Worm (Caenorhabditis elegans) whole organism, young adult: ENCODE results near the gene C46C2.7.

Source experiments
- T07F8.4 ChIP-seq: sonication (generic microtip); optimal IDR thresholded peaks from 2 replicates; lab custom pipeline; 2016; ENCODE audit warnings: mild to moderate bottlenecking, missing genetic modification characterization, moderate library complexity, missing compliant biosample characterization
- aptf-3 ChIP-seq: fragments of 200-800 bp; sonication (Bioruptor generic); IDR thresholded peaks from 2 replicates; pipeline ENCODE4 v1.3.6; 2022; ENCODE audit warnings: missing genetic modification characterization, missing compliant biosample characterization
- athp-1 ChIP-seq: sonication (generic microtip); optimal IDR thresholded peaks from 2 replicates; lab custom pipeline; 2017; ENCODE audit warnings: mild to moderate bottlenecking, missing genetic modification characterization, missing compliant biosample characterization
- attf-3 ChIP-seq: fragments of 200-800 bp; sonication (Bioruptor generic); conservative IDR thresholded peaks from 2 replicates; pipeline ENCODE4 v1.3.6; 2022; ENCODE audit warnings: missing genetic modification reagents, missing genetic modification characterization, missing compliant biosample characterization
- ceh-91 ChIP-seq: fragments of 200-800 bp; sonication (Bioruptor generic); IDR thresholded peaks from 2 replicates; pipeline ENCODE4 v1.3.6; 2022; ENCODE audit warnings: missing genetic modification reagents, missing genetic modification characterization, missing compliant biosample characterization
- gei-17 ChIP-seq: fragments of 200-800 bp; sonication (Bioruptor generic); optimal IDR thresholded peaks from 2 replicates; lab custom pipeline; 2018; ENCODE audit warnings: mild to moderate bottlenecking, missing genetic modification characterization, missing compliant biosample characterization
- him-1 ChIP-seq: sonication (generic microtip); optimal IDR thresholded peaks from 2 replicates; lab custom pipeline; 2016; ENCODE audit warnings: missing genotype, missing genetic modification reagents, missing genetic modification characterization, missing compliant biosample characterization
- hlh-26 ChIP-seq: fragments of 200-800 bp; sonication (Bioruptor generic); conservative IDR thresholded peaks from 2 replicates; pipeline ENCODE4 v1.3.6; 2022; ENCODE audit warnings: missing genetic modification reagents, missing genetic modification characterization, missing compliant biosample characterization
- snpc-4 ChIP-seq, 5 experiments: fragments of 150-350 bp in 1 of 5; sonication (generic microtip) in 4 of 5; optimal IDR thresholded peaks; 2 replicates each; lab custom pipeline; 2014 to 2018; ENCODE audit warnings: missing genetic modification characterization in 5 of 5, missing biosample characterization in 3 of 5, antibody characterized with exemption in 2 of 5, mild to moderate bottlenecking in 2 of 5, missing compliant biosample characterization in 2 of 5, missing genotype in 2 of 5, moderate library complexity in 2 of 5, missing genetic modification reagents in 1 of 5

ce11 chrIV:9210841-9211240 lies 16.2 kb downstream of the C46C2.7 start:
- no peak for TF ChIP-seq him-1 (tag; lab: Kevin White, UChicago)
- no peak for TF ChIP-seq snpc-4 (GFP tag; optimal IDR thresholded peaks at IDR 0.05; lab: Kevin White, UChicago)
- no peak for TF ChIP-seq snpc-4 (tag; optimal IDR thresholded peaks at IDR 0.05; lab: Kevin White, UChicago)
- no peak for TF ChIP-seq gei-17 (GFP tag; lab: Kevin White, UChicago)
- TF ChIP-seq athp-1 (tag; lab: Kevin White, UChicago): no peak
- no peak for TF ChIP-seq attf-3 (GFP tag; lab: Robert Waterston, UW)
- TF ChIP-seq T07F8.4 (tag; lab: Kevin White, UChicago): no peak
- TF ChIP-seq hlh-26 (GFP tag; lab: Robert Waterston, UW): no peak
- TF ChIP-seq ceh-91: no peak
- TF ChIP-seq aptf-3: no peak
